Worm (Caenorhabditis elegans): Measurements from ENCODE around the gene argk-1.

DNA sequence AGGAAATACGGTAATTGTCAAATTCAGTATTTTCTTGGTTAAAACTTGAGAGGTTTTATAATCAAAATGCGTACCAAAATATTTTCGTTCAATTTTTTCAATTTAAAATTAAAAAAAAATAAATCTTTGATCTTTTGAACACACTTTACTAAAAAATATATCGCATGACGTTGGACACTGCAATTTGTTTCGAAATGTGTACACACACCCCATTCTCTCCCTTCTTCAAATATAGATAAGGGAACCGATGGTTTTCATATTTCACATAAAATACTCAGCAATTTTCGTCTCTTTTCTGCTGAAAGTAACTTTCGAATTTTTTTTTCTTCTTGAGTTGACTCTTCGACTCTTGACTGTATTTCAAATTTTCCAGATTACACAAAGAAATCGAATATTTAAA lies 17.8 kb downstream of the argk-1 start:
- TF ChIP-seq zip-5 (tag; optimal IDR thresholded peaks at IDR 0.05) (no peak), ceh-30 (tag; optimal IDR thresholded peaks at IDR 0.05) (no peak), pag-3 (tag; optimal IDR thresholded peaks at IDR 0.05; ENCODE audit: borderline replicate concordance) (no peak), ceh-18 (tag; optimal IDR thresholded peaks at IDR 0.05) (no peak), hlh-30 (tag; optimal IDR thresholded peaks at IDR 0.05; ENCODE audit: insufficient read depth) (no peak), ama-1 (optimal IDR thresholded peaks at IDR 0.05) (no peak)
